Worm (Caenorhabditis elegans): Measurements from ENCODE around the gene F35C11.2.

ce11 chrII:8226475-8226874 lies 22.2 kb downstream of the F35C11.2 start:
- no peak for TF ChIP-seq dao-5 (tag; optimal IDR thresholded peaks at IDR 0.05)
- TF ChIP-seq him-1 (tag; optimal IDR thresholded peaks at IDR 0.05), result no peak

All from whole organism, L4/young adult.